Worm (Caenorhabditis elegans): ENCODE data around the gene K09D9.3.

- TF ChIP-seq fkh-2 (tag; optimal IDR thresholded peaks at IDR 0.05) (no peak), nhr-12 (tag; optimal IDR thresholded peaks at IDR 0.05) (no peak)
Measured at ce11 chrV:4021776-4022175, 2.5 kb downstream of the K09D9.3 start, which contains the start of gene K09D9.14.
